Worm (Caenorhabditis elegans) whole organism, L4 larva: ENCODE results near the gene F20G2.3.

Experiments used
- ZK546.5 ChIP-seq, 2 experiments: sonication (generic microtip); optimal IDR thresholded peaks; 2 replicates each; lab custom pipeline; 2017; ENCODE audit warnings: missing biosample characterization in 2 of 2, missing genetic modification characterization in 2 of 2
- ama-1 ChIP-seq: fragments of 150-350 bp; optimal IDR thresholded peaks from 2 replicates; lab custom pipeline; 2014; ENCODE audit warnings: inconsistent platforms, mixed read lengths
- ceh-82 ChIP-seq: sonication (generic microtip); optimal IDR thresholded peaks from 2 replicates; lab custom pipeline; 2017; ENCODE audit warnings: missing biosample characterization, missing genetic modification characterization
- ces-1 ChIP-seq: fragments of 150-350 bp; sonication (generic microtip); optimal IDR thresholded peaks from 4 replicates; lab custom pipeline; 2014; ENCODE audit warnings: missing biosample characterization, missing genetic modification reagents, missing genetic modification characterization
- dpl-1 ChIP-seq: fragments of 150-350 bp; optimal IDR thresholded peaks from 2 replicates; lab custom pipeline; 2014; ENCODE audit warnings: missing biosample characterization, missing genetic modification reagents, missing genetic modification characterization
- madf-9 ChIP-seq: fragments of 200-800 bp; sonication (Bioruptor generic); conservative IDR thresholded peaks from 2 replicates; pipeline ENCODE4 v1.3.6; 2022; ENCODE audit warnings: missing genetic modification reagents, missing genetic modification characterization, missing compliant biosample characterization
- mdl-1 ChIP-seq, 2 experiments: fragments of 150-350 bp in 1 of 2; sonication (generic microtip) in 1 of 2; optimal IDR thresholded peaks; 2 replicates each; lab custom pipeline; 2014 to 2017; ENCODE audit warnings: missing biosample characterization in 2 of 2, missing genetic modification characterization in 2 of 2
- nhr-237 ChIP-seq: sonication (generic microtip); optimal IDR thresholded peaks from 2 replicates; lab custom pipeline; 2017; ENCODE audit warnings: missing biosample characterization, missing genetic modification characterization
- nhr-76 ChIP-seq: fragments of 150-350 bp; optimal IDR thresholded peaks from 2 replicates; lab custom pipeline; 2014; ENCODE audit warnings: missing biosample characterization, missing genetic modification characterization
- sdz-12 ChIP-seq: fragments of 200-800 bp; sonication (Bioruptor generic); optimal IDR thresholded peaks from 2 replicates; lab custom pipeline; 2018; ENCODE audit warnings: mild to moderate bottlenecking, missing genetic modification characterization, missing compliant biosample characterization
- set-16 ChIP-seq: fragments of 200-800 bp; sonication (Bioruptor generic); IDR thresholded peaks from 2 replicates; pipeline ENCODE4 v1.3.6; 2022; ENCODE audit warnings: missing genetic modification reagents, missing genetic modification characterization, missing compliant biosample characterization
- snpc-4 ChIP-seq: fragments of 150-350 bp; optimal IDR thresholded peaks from 2 replicates; lab custom pipeline; 2014; ENCODE audit warnings: missing biosample characterization, missing genetic modification characterization
- tra-1 ChIP-seq: fragments of 200-800 bp; sonication (Bioruptor generic); IDR thresholded peaks from 2 replicates; pipeline ENCODE4 v1.3.6; 2022; ENCODE audit warnings: missing genetic modification reagents, missing genetic modification characterization, missing compliant biosample characterization
- zag-1 ChIP-seq: fragments of 150-350 bp; optimal IDR thresholded peaks from 2 replicates; lab custom pipeline; 2014; ENCODE audit warnings: missing biosample characterization, missing genetic modification characterization

ce11 chrV:13777857-13778256 is 9.6 kb upstream of the F20G2.3 start, which contains the start of gene F53C11.9:
- TF ChIP-seq snpc-4 (tag; lab: Kevin White, UChicago), result no peak
- no peak for TF ChIP-seq nhr-237 (tag; lab: Kevin White, UChicago)
- TF ChIP-seq ZK546.5 (tag; optimal IDR thresholded peaks at IDR 0.05; lab: Kevin White, UChicago), result no peak
- TF ChIP-seq set-16, result no peak
- no peak for TF ChIP-seq zag-1 (tag; lab: Kevin White, UChicago)
- TF ChIP-seq sdz-12 (GFP tag; lab: Kevin White, UChicago), result no peak
- TF ChIP-seq ama-1, result no peak
- TF ChIP-seq tra-1 (GFP tag; lab: Robert Waterston, UW), result no peak
- no peak for TF ChIP-seq ceh-82
- TF ChIP-seq nhr-76, result no peak
- no peak for TF ChIP-seq ces-1 (GFP tag; lab: Kevin White, UChicago)
- TF ChIP-seq dpl-1, result no peak
- TF ChIP-seq mdl-1 (tag; optimal IDR thresholded peaks at IDR 0.05; lab: Kevin White, UChicago), result no peak
- TF ChIP-seq madf-9 (GFP tag; lab: Robert Waterston, UW), result no peak
